Fruit fly (Drosophila melanogaster) whole organism, prepupa: ENCODE results near the gene CG12278.

ENCODE experiments used
- CG15336 ChIP-seq: fragments of 200-800 bp; sonication (Bioruptor generic); IDR thresholded peaks from 2 replicates; pipeline ENCODE4 v1.3.6; 2022; ENCODE audit warnings: missing biosample characterization, missing genetic modification characterization
- CG34406 ChIP-seq: fragments of 200-800 bp; sonication (Bioruptor generic); optimal IDR thresholded peaks from 3 replicates; lab custom pipeline; 2016; ENCODE audit warnings: missing biosample characterization, missing genetic modification characterization
- CG3919 ChIP-seq: fragments of 200-800 bp; sonication (Bioruptor generic); optimal IDR thresholded peaks from 3 replicates; lab custom pipeline; 2016; ENCODE audit warnings: missing biosample characterization, missing genetic modification characterization
- CG8119 ChIP-seq: fragments of 200-800 bp; sonication (Bioruptor generic); IDR thresholded peaks from 3 replicates; pipeline ENCODE4 v1.3.6; 2022; ENCODE audit warnings: missing biosample characterization, missing genetic modification characterization
- Ets21C ChIP-seq: fragments of 200-800 bp; sonication (Bioruptor generic); optimal IDR thresholded peaks from 3 replicates; lab custom pipeline; 2016; ENCODE audit warnings: missing biosample characterization, missing genetic modification characterization
- achi ChIP-seq: fragments of 200-800 bp; sonication (Bioruptor generic); optimal IDR thresholded peaks from 3 replicates; lab custom pipeline; 2016; ENCODE audit warnings: missing biosample characterization, missing genetic modification characterization
- dac ChIP-seq: fragments of 200-800 bp; sonication (Bioruptor generic); optimal IDR thresholded peaks from 2 replicates; lab custom pipeline; 2017; ENCODE audit warnings: missing biosample characterization, mild to moderate bottlenecking, missing genetic modification characterization
- esn ChIP-seq: fragments of 200-800 bp; sonication (Bioruptor generic); optimal IDR thresholded peaks from 2 replicates; lab custom pipeline; 2016; ENCODE audit warnings: missing biosample characterization, mild to moderate bottlenecking, missing genetic modification characterization, moderate library complexity
- spab ChIP-seq: fragments of 200-800 bp; sonication (Bioruptor generic); optimal IDR thresholded peaks from 2 replicates; lab custom pipeline; 2017; ENCODE audit warnings: missing biosample characterization, mild to moderate bottlenecking, missing genetic modification characterization, missing genetic modification reagents

DNA sequence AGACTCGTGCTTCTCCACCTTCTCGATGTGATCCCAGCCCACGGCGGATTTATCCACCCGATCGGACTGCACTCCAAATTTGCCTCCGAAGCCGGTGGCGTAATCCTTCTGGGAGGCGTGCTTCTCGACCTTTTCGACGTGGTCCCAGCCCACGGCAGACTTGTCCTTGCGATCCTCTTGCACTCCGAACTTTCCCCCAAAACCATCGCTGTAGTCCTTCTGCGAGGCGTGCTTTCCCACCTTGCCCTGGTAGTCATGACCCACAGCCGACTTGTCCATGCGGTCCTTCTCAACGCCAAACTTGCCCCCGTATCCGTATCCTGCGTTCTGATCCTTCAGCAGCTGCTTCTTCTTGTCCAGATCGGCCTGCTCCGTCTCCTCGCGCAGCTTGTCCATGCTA, 19.6 kb downstream of the CG12278 start:
- TF ChIP-seq achi (GFP tag; lab: Kevin White, UChicago) (no peak), CG8119 (GFP tag; lab: Robert Waterston, UW) (no peak), dac (no peak), CG15336 (GFP tag; lab: Robert Waterston, UW) (no peak), Ets21C (no peak), esn (no peak), CG34406 (GFP tag; lab: Kevin White, UChicago) (no peak), spab (GFP tag; lab: Kevin White, UChicago) (no peak), CG3919 (GFP tag; lab: Kevin White, UChicago) (no peak)
